Worm (Caenorhabditis elegans) whole organism, L3 larva: ENCODE data around the gene T08D10.4.

Source experiments
- ZK546.5 ChIP-seq: sonication (generic microtip); optimal IDR thresholded peaks from 2 replicates; lab custom pipeline; 2017; ENCODE audit warnings: missing biosample characterization, missing genetic modification characterization
- ama-1 ChIP-seq: fragments of 150-350 bp; optimal IDR thresholded peaks from 2 replicates; lab custom pipeline; 2018
- ceh-82 ChIP-seq: fragments of 150-350 bp; optimal IDR thresholded peaks from 2 replicates; lab custom pipeline; 2014; ENCODE audit warnings: missing biosample characterization, missing genetic modification characterization
- fos-1 ChIP-seq: fragments of 150-350 bp; optimal IDR thresholded peaks from 2 replicates; lab custom pipeline; 2014; ENCODE audit warnings: missing biosample characterization, missing genetic modification characterization
- jun-1 ChIP-seq: fragments of 150-350 bp; optimal IDR thresholded peaks from 2 replicates; lab custom pipeline; 2014; ENCODE audit warnings: missing biosample characterization, missing genetic modification reagents, missing genetic modification characterization
- nfya-1 ChIP-seq: sonication (generic microtip); optimal IDR thresholded peaks from 2 replicates; lab custom pipeline; 2017; ENCODE audit warnings: missing genetic modification characterization, mild to moderate bottlenecking, missing compliant biosample characterization, antibody characterized with exemption, moderate library complexity; ENCODE audit not compliant: insufficient read depth
- nhr-11 ChIP-seq: fragments of 150-350 bp; optimal IDR thresholded peaks from 2 replicates; lab custom pipeline; 2014; ENCODE audit warnings: missing biosample characterization, missing genetic modification characterization
- pha-4 ChIP-seq: fragments of 150-350 bp; optimal IDR thresholded peaks from 2 replicates; lab custom pipeline; 2014; ENCODE audit warnings: missing biosample characterization, missing genetic modification reagents, missing genetic modification characterization
- sea-2 ChIP-seq: fragments of 150-350 bp; sonication (generic microtip); optimal IDR thresholded peaks from 4 replicates; lab custom pipeline; 2014; ENCODE audit warnings: missing biosample characterization, missing genetic modification reagents, missing genetic modification characterization
- unc-62 ChIP-seq: fragments of 150-350 bp; sonication (generic microtip); optimal IDR thresholded peaks from 4 replicates; lab custom pipeline; 2014; ENCODE audit warnings: missing biosample characterization, missing genetic modification reagents, missing genetic modification characterization
- ztf-4 ChIP-seq: fragments of 150-350 bp; optimal IDR thresholded peaks from 2 replicates; lab custom pipeline; 2014; ENCODE audit warnings: missing biosample characterization, missing genetic modification characterization

DNA sequence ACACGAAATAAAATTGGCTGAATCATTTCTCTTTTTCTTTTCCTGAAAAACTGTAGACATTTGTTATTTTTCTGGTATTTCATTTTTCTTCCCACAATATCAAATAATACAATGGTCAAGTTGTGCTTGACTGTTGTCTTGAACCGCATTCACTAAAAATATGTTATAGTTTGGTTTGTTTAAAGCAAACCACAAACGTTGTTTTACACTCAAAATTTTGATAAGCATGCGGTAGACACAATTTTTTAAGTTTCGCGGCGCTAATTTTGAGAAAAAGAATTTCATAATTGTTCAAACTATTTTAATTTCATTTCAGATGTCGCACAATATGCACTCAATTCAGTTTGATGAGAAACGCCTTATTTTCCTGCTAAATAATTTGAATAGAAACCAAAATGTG, 2.0 kb upstream of the T08D10.4 start, which contains the start of gene T08D10.3:
- no peak for TF ChIP-seq jun-1 (tag; lab: Kevin White, UChicago)
- TF ChIP-seq pha-4 (tag; lab: Kevin White, UChicago): no peak
- no peak for TF ChIP-seq ZK546.5
- no peak for TF ChIP-seq ztf-4
- no peak for TF ChIP-seq fos-1 (tag; lab: Kevin White, UChicago)
- TF ChIP-seq nfya-1 (tag; lab: Kevin White, UChicago): no peak
- no peak for TF ChIP-seq unc-62 (GFP tag; lab: Kevin White, UChicago)
- TF ChIP-seq nhr-11 (tag; lab: Kevin White, UChicago): no peak
- no peak for TF ChIP-seq ama-1 (lab: Kevin White, UChicago)
- no peak for TF ChIP-seq sea-2 (GFP tag; lab: Kevin White, UChicago)
- no peak for TF ChIP-seq ceh-82 (tag; lab: Kevin White, UChicago)
